Worm (Caenorhabditis elegans) whole organism, midembryonic: ENCODE measurements around the gene srd-46.

Experiments used
- T22C8.4 ChIP-seq: fragments of 200-800 bp; sonication (Bioruptor generic); IDR thresholded peaks from 2 replicates; pipeline ENCODE4 v1.3.6; 2022; ENCODE audit warnings: missing genetic modification characterization, missing compliant biosample characterization
- cog-1 ChIP-seq: sonication (generic microtip); optimal IDR thresholded peaks from 2 replicates; lab custom pipeline; 2016; ENCODE audit warnings: missing genetic modification characterization, missing compliant biosample characterization
- flt-1 ChIP-seq: fragments of 200-800 bp; sonication (Bioruptor generic); IDR thresholded peaks from 2 replicates; pipeline ENCODE4 v1.3.6; 2022; ENCODE audit warnings: missing genetic modification characterization, missing compliant biosample characterization
- klf-2 ChIP-seq: fragments of 200-800 bp; sonication (Bioruptor generic); conservative IDR thresholded peaks from 2 replicates; pipeline ENCODE4 v1.3.6; 2022; ENCODE audit warnings: missing genetic modification reagents, missing genetic modification characterization, missing compliant biosample characterization
- med-1 ChIP-seq: sonication (generic microtip); optimal IDR thresholded peaks from 2 replicates; lab custom pipeline; 2017; ENCODE audit warnings: missing genetic modification characterization, mild to moderate bottlenecking, missing compliant biosample characterization, antibody characterized with exemption, missing genetic modification reagents; ENCODE audit not compliant: insufficient read depth
- ref-1 ChIP-seq: fragments of 200-800 bp; sonication (Bioruptor generic); conservative IDR thresholded peaks from 2 replicates; pipeline ENCODE4 v1.3.6; 2022; ENCODE audit warnings: missing genetic modification reagents, missing genetic modification characterization, missing compliant biosample characterization
- tab-1 ChIP-seq: fragments of 200-800 bp; sonication (Bioruptor generic); IDR thresholded peaks from 2 replicates; pipeline ENCODE4 v1.3.6; 2022; ENCODE audit warnings: missing genetic modification characterization, missing compliant biosample characterization
- ztf-23 ChIP-seq: fragments of 200-800 bp; sonication (Bioruptor generic); IDR thresholded peaks from 2 replicates; pipeline ENCODE4 v1.3.6; 2022; ENCODE audit warnings: missing genetic modification reagents, missing genetic modification characterization, missing compliant biosample characterization
- ztf-29 ChIP-seq: fragments of 200-800 bp; sonication (Bioruptor generic); IDR thresholded peaks from 2 replicates; pipeline ENCODE4 v1.3.6; 2022; ENCODE audit warnings: missing genetic modification reagents, missing genetic modification characterization, missing compliant biosample characterization

DNA sequence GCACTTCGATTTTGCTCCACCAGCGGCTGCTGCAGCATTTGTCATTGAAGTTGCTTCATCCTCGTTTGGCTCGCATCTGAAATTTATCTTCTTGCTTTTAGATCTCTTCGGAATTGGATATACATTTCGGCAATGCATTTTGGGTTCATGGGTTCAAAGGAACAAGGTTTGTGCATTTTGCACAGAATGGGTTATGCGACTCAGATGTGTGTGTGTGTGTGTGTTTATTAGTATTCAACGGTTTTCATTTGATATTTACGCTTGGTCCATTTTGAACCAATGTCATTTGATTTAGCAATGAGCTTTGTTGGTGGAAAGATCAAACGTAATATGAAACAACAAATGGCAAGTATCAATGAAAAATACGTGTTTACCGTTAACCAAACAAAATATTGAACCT is 43.9 kb downstream of the srd-46 start:
- TF ChIP-seq ztf-23 (GFP tag; lab: Robert Waterston, UW), result no peak
- TF ChIP-seq ztf-29 (GFP tag; lab: Robert Waterston, UW), result no peak
- no peak for TF ChIP-seq med-1 (GFP tag; lab: Kevin White, UChicago)
- no peak for TF ChIP-seq T22C8.4 (GFP tag; lab: Robert Waterston, UW)
- TF ChIP-seq flt-1 (GFP tag; lab: Robert Waterston, UW), result no peak
- TF ChIP-seq ref-1, result no peak
- TF ChIP-seq tab-1, result no peak
- no peak for TF ChIP-seq cog-1
- TF ChIP-seq klf-2 (GFP tag; lab: Robert Waterston, UW), result no peak
